Worm (Caenorhabditis elegans) whole organism, L2 larva: ENCODE results near the gene R08F11.1.
A peak's percentile ranks its signal among the peaks of the same experiment; 100 is the strongest.

Source experiments
- F13H6.1 ChIP-seq: sonication (generic microtip); optimal IDR thresholded peaks from 2 replicates; lab custom pipeline; 2016; ENCODE audit warnings: missing genetic modification characterization, missing compliant biosample characterization
- egl-27 ChIP-seq: sonication (generic microtip); optimal IDR thresholded peaks from 3 replicates; lab custom pipeline; 2017; ENCODE audit warnings: missing biosample characterization, missing genetic modification reagents, missing genetic modification characterization
- skn-1 ChIP-seq: sonication (generic microtip); optimal IDR thresholded peaks from 2 replicates; lab custom pipeline; 2017; ENCODE audit warnings: missing biosample characterization, missing genetic modification characterization
- snpc-4 ChIP-seq: fragments of 150-350 bp; optimal IDR thresholded peaks from 2 replicates; lab custom pipeline; 2014; ENCODE audit warnings: missing biosample characterization, missing genetic modification characterization
- ztf-4 ChIP-seq: fragments of 150-350 bp; optimal IDR thresholded peaks from 2 replicates; lab custom pipeline; 2014; ENCODE audit warnings: missing biosample characterization, missing genetic modification characterization

DNA sequence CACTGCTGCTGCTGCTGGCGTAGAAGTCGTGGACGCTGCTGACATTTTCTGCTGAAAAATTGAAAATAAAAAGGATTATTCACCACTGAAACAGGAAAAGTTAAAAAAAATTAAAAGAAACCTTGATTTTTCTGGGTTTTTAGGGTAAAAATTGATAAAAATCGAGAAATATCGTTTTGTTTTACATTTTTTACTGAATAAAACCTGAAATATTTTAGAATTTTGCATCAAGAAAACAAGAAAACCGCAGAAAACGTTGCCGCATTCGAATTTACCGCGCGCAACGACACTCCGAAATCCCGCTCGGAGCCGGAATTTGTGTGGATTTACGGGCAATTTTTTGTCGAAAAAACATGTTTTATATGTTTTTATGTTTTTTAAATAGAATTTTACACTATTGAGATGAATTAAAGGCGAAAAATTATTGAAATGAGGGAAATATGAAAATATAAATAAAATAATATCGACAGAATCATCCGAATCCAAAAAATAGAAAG lies 24.6 kb downstream of the R08F11.1 start, which contains the start of gene chk-1:
- TF ChIP-seq egl-27 (tag; lab: Kevin White, UChicago) (no peak), skn-1 (no peak), snpc-4 (peak; percentile 41), ztf-4 (tag; lab: Kevin White, UChicago) (peak; percentile 6), F13H6.1 (tag; lab: Kevin White, UChicago) (peak; percentile 49)
